Worm (Caenorhabditis elegans): Measurements from ENCODE around the gene nlp-46.

nlp-46 gene

ce11 chrV:12526758-12527157 lies 20.7 kb upstream of the nlp-46 start, which contains the start of gene F45D3.1:
TSS of gene F45D3.1 (plus strand) at chrV:12527058.
- no peak for TF ChIP-seq nhr-77 (tag; optimal IDR thresholded peaks at IDR 0.05)
- TF ChIP-seq sma-9 (GFP tag; optimal IDR thresholded peaks at IDR 0.05): no peak
- TF ChIP-seq sma-9 (tag; optimal IDR thresholded peaks at IDR 0.05): no peak

- TF ChIP-seq mdl-1 (tag; optimal IDR thresholded peaks at IDR 0.05) (no peak), C34F6.9 (tag; optimal IDR thresholded peaks at IDR 0.05) (no peak), sma-9 (GFP tag; optimal IDR thresholded peaks at IDR 0.05) (no peak), sma-9 (tag; optimal IDR thresholded peaks at IDR 0.05) (no peak), unc-39 (tag; optimal IDR thresholded peaks at IDR 0.05) (no peak), ZK546.5 (tag; optimal IDR thresholded peaks at IDR 0.05) (no peak), nhr-10 (tag; optimal IDR thresholded peaks at IDR 0.05) (no peak), peb-1 (tag; optimal IDR thresholded peaks at IDR 0.05) (no peak), nhr-11 (tag; optimal IDR thresholded peaks at IDR 0.05) (no peak), ztf-11 (tag; optimal IDR thresholded peaks at IDR 0.05) (no peak), ztf-4 (tag; optimal IDR thresholded peaks at IDR 0.05) (no peak), lsy-2 (tag; optimal IDR thresholded peaks at IDR 0.05) (no peak), nhr-6 (tag; optimal IDR thresholded peaks at IDR 0.05) (no peak), nhr-25 (tag; optimal IDR thresholded peaks at IDR 0.05) (no peak), mab-5 (tag; optimal IDR thresholded peaks at IDR 0.05) (no peak)
These were observed 20.0 kb upstream of the nlp-46 start for ce11 chrV:12526124-12526523.

ce11 chrV:12525526-12525925 lies 19.4 kb upstream of the nlp-46 start, which contains the start of gene dyf-4:
TSS of gene dyf-4 (minus strand) at chrV:12525738.
- TF ChIP-seq lin-11 (tag; optimal IDR thresholded peaks at IDR 0.05): no peak
- TF ChIP-seq blmp-1 (tag; optimal IDR thresholded peaks at IDR 0.05; ENCODE audit: insufficient read depth): peak; percentile 14

ce11 chrV:12523356-12523755 lies 17.3 kb upstream of the nlp-46 start:
- TF ChIP-seq elt-1 (tag; optimal IDR thresholded peaks at IDR 0.05): no peak
- TF ChIP-seq dmd-4 (tag; optimal IDR thresholded peaks at IDR 0.05): no peak
- TF ChIP-seq ztf-11 (tag; optimal IDR thresholded peaks at IDR 0.05): no peak
- no peak for TF ChIP-seq nhr-21 (tag; optimal IDR thresholded peaks at IDR 0.05)
- TF ChIP-seq C34F6.9 (tag; optimal IDR thresholded peaks at IDR 0.05): no peak
- TF ChIP-seq nhr-25 (tag; optimal IDR thresholded peaks at IDR 0.05): no peak
- no peak for TF ChIP-seq gmeb-1 (tag; optimal IDR thresholded peaks at IDR 0.05)
- TF ChIP-seq mab-5 (tag; optimal IDR thresholded peaks at IDR 0.05): peak; percentile 40
- TF ChIP-seq F13H6.1 (tag; optimal IDR thresholded peaks at IDR 0.05): no peak
- no peak for TF ChIP-seq lsy-2 (tag; optimal IDR thresholded peaks at IDR 0.05)
- TF ChIP-seq nhr-77 (tag; optimal IDR thresholded peaks at IDR 0.05): no peak
- TF ChIP-seq sem-4 (tag; optimal IDR thresholded peaks at IDR 0.05): no peak
- no peak for TF ChIP-seq alr-1 (tag; optimal IDR thresholded peaks at IDR 0.05)
- TF ChIP-seq crh-2 (tag; optimal IDR thresholded peaks at IDR 0.05): peak; percentile 11
- no peak for TF ChIP-seq zag-1 (tag; optimal IDR thresholded peaks at IDR 0.05)

- TF ChIP-seq nhr-77 (tag; optimal IDR thresholded peaks at IDR 0.05) (no peak), Y55F3AM.14 (GFP tag; optimal IDR thresholded peaks at IDR 0.05) (no peak), mab-5 (tag; optimal IDR thresholded peaks at IDR 0.05) (peak; percentile 74), nhr-23 (tag; optimal IDR thresholded peaks at IDR 0.05) (no peak), ztf-11 (tag; optimal IDR thresholded peaks at IDR 0.05) (no peak), sem-4 (tag; optimal IDR thresholded peaks at IDR 0.05) (no peak), crh-2 (tag; optimal IDR thresholded peaks at IDR 0.05) (peak; percentile 65), skn-1 (tag; optimal IDR thresholded peaks at IDR 0.05) (no peak), dmd-4 (tag; optimal IDR thresholded peaks at IDR 0.05) (no peak), gmeb-1 (tag; optimal IDR thresholded peaks at IDR 0.05) (no peak), F13H6.1 (tag; optimal IDR thresholded peaks at IDR 0.05) (peak; percentile 88), elt-1 (tag; optimal IDR thresholded peaks at IDR 0.05) (no peak), ztf-4 (tag; optimal IDR thresholded peaks at IDR 0.05) (peak; percentile 40), elt-3 (tag; optimal IDR thresholded peaks at IDR 0.05) (no peak), R02D3.7 (tag; optimal IDR thresholded peaks at IDR 0.05) (no peak), nhr-11 (tag; optimal IDR thresholded peaks at IDR 0.05) (no peak), ztf-1 (GFP tag; conservative IDR thresholded peaks at IDR 0.05) (no peak), nhr-6 (tag; optimal IDR thresholded peaks at IDR 0.05) (no peak), blmp-1 (tag; optimal IDR thresholded peaks at IDR 0.05; ENCODE audit: insufficient read depth) (no peak), lin-39 (tag; optimal IDR thresholded peaks at IDR 0.05) (no peak), ZK546.5 (tag; optimal IDR thresholded peaks at IDR 0.05) (no peak), unc-39 (tag; optimal IDR thresholded peaks at IDR 0.05) (no peak), C34F6.9 (tag; optimal IDR thresholded peaks at IDR 0.05) (peak; percentile 21), lsy-2 (tag; optimal IDR thresholded peaks at IDR 0.05) (peak in 1 of 2 experiments; percentile 56), mbf-1 (tag; optimal IDR thresholded peaks at IDR 0.05) (no peak), zag-1 (tag; optimal IDR thresholded peaks at IDR 0.05) (no peak), nhr-237 (tag; optimal IDR thresholded peaks at IDR 0.05) (no peak), aly-2 (tag; optimal IDR thresholded peaks at IDR 0.05) (no peak), ceh-82 (tag; optimal IDR thresholded peaks at IDR 0.05) (no peak), fos-1 (tag; optimal IDR thresholded peaks at IDR 0.05) (no peak), sma-9 (GFP tag; optimal IDR thresholded peaks at IDR 0.05) (peak; percentile 77), sma-9 (tag; optimal IDR thresholded peaks at IDR 0.05) (no peak), alr-1 (tag; optimal IDR thresholded peaks at IDR 0.05) (no peak), ceh-16 (tag; optimal IDR thresholded peaks at IDR 0.05) (no peak), nhr-21 (tag; optimal IDR thresholded peaks at IDR 0.05) (no peak), lin-13 (GFP tag; optimal IDR thresholded peaks at IDR 0.05) (no peak), snpc-4 (tag; optimal IDR thresholded peaks at IDR 0.05) (no peak), nhr-129 (tag; optimal IDR thresholded peaks at IDR 0.05) (peak; percentile 71)
These were observed 12.7 kb upstream of the nlp-46 start for ce11 chrV:12518770-12519169.

Measured in whole organism, L2 larva.